Worm (Caenorhabditis elegans): ENCODE results near the gene F42G2.7.

The F42G2.7 gene

DNA sequence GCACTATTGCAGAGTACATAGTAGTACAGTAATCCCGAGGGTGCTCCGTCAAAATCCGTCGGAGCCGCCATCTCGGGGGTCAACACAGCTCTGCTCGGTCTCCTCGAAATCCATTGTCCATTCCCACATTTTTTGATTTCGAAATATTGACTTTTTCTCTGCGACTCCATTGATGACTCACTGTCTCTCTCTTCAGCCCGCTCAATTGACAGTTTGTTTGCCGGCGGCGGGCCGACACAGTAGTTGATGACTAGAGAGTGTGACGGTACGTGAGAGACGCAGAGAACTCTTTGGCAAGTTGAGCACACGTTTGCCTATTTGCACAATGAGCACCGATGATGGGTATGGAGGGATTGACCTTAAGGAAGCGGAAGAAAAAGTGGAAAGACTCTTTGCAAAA is 36.9 kb downstream of the F42G2.7 start:
- no peak for TF ChIP-seq unc-86 (tag; optimal IDR thresholded peaks at IDR 0.05)
- no peak for TF ChIP-seq hlh-6 (tag; optimal IDR thresholded peaks at IDR 0.05)
- TF ChIP-seq dve-1 (tag; optimal IDR thresholded peaks at IDR 0.05): no peak
- no peak for TF ChIP-seq unc-55 (GFP tag; optimal IDR thresholded peaks at IDR 0.05)
- no peak for TF ChIP-seq ceh-24 (tag; optimal IDR thresholded peaks at IDR 0.05)
- TF ChIP-seq pag-3 (tag; optimal IDR thresholded peaks at IDR 0.05; ENCODE audit: borderline replicate concordance): no peak
- no peak for TF ChIP-seq ceh-45 (GFP tag; IDR thresholded peaks at IDR 0.05)
- TF ChIP-seq ceh-9 (tag; optimal IDR thresholded peaks at IDR 0.05): no peak
- TF ChIP-seq nhr-232 (tag; optimal IDR thresholded peaks at IDR 0.05): no peak
- TF ChIP-seq ztf-16 (tag; optimal IDR thresholded peaks at IDR 0.05): no peak
- TF ChIP-seq pha-4 (tag; optimal IDR thresholded peaks at IDR 0.05): no peak
- peak; percentile 40 for TF ChIP-seq ets-4 (tag; optimal IDR thresholded peaks at IDR 0.05)
- no peak for TF ChIP-seq zip-5 (tag; optimal IDR thresholded peaks at IDR 0.05)
- no peak for TF ChIP-seq mec-3 (tag; optimal IDR thresholded peaks at IDR 0.05; ENCODE audit: borderline replicate concordance)
- TF ChIP-seq sdc-2 (tag; optimal IDR thresholded peaks at IDR 0.05): no peak
- TF ChIP-seq sox-4 (tag; optimal IDR thresholded peaks at IDR 0.05): no peak
- TF ChIP-seq fkh-6 (tag; optimal IDR thresholded peaks at IDR 0.05): no peak
- no peak for TF ChIP-seq ahr-1 (tag; optimal IDR thresholded peaks at IDR 0.05)
- TF ChIP-seq nfya-1 (tag; optimal IDR thresholded peaks at IDR 0.05): no peak
- peak; percentile 62 for TF ChIP-seq ceh-34 (tag; optimal IDR thresholded peaks at IDR 0.05)
- TF ChIP-seq elt-2 (tag; optimal IDR thresholded peaks at IDR 0.05): no peak
- TF ChIP-seq lim-6 (tag; optimal IDR thresholded peaks at IDR 0.05): no peak
- TF ChIP-seq ceh-2 (tag; optimal IDR thresholded peaks at IDR 0.05): peak; percentile 53
- TF ChIP-seq eyg-1 (tag; optimal IDR thresholded peaks at IDR 0.05): no peak
- TF ChIP-seq pha-2 (tag; optimal IDR thresholded peaks at IDR 0.05): peak; percentile 75
- TF ChIP-seq pqm-1 (tag; optimal IDR thresholded peaks at IDR 0.05): no peak
- TF ChIP-seq odd-2 (tag; optimal IDR thresholded peaks at IDR 0.05): no peak
- TF ChIP-seq ceh-22 (tag; optimal IDR thresholded peaks at IDR 0.05): no peak
- TF ChIP-seq fax-1 (tag; optimal IDR thresholded peaks at IDR 0.05): no peak
- TF ChIP-seq ceh-6 (GFP tag; optimal IDR thresholded peaks at IDR 0.05): no peak
- TF ChIP-seq npax-4 (tag; optimal IDR thresholded peaks at IDR 0.05): no peak
- no peak for TF ChIP-seq madf-2 (tag; optimal IDR thresholded peaks at IDR 0.05)
- TF ChIP-seq unc-3 (GFP tag; conservative IDR thresholded peaks at IDR 0.05): no peak
- TF ChIP-seq unc-3 (tag; optimal IDR thresholded peaks at IDR 0.05): no peak
- TF ChIP-seq ceh-18 (tag; optimal IDR thresholded peaks at IDR 0.05): peak; percentile 45
- TF ChIP-seq dmd-4 (tag; optimal IDR thresholded peaks at IDR 0.05; ENCODE audit: borderline replicate concordance): no peak
- no peak for TF ChIP-seq tbx-7 (tag; optimal IDR thresholded peaks at IDR 0.05)
- TF ChIP-seq hlh-8 (tag; optimal IDR thresholded peaks at IDR 0.05): no peak
- no peak for TF ChIP-seq che-1 (tag; optimal IDR thresholded peaks at IDR 0.05)
- peak; percentile 67 for TF ChIP-seq tbx-2 (tag; optimal IDR thresholded peaks at IDR 0.05)
- no peak for TF ChIP-seq hlh-30 (tag; optimal IDR thresholded peaks at IDR 0.05; ENCODE audit: insufficient read depth)
- TF ChIP-seq ceh-19 (GFP tag; optimal IDR thresholded peaks at IDR 0.05): no peak
- TF ChIP-seq ref-2 (tag; optimal IDR thresholded peaks at IDR 0.05): no peak
- TF ChIP-seq ceh-14 (tag; optimal IDR thresholded peaks at IDR 0.05): no peak
- no peak for TF ChIP-seq unc-42 (tag; optimal IDR thresholded peaks at IDR 0.05)
- TF ChIP-seq hlh-13 (GFP tag; optimal IDR thresholded peaks at IDR 0.05): no peak
- TF ChIP-seq pros-1 (tag; optimal IDR thresholded peaks at IDR 0.05): no peak
- TF ChIP-seq Y22D7AL.16 (tag; optimal IDR thresholded peaks at IDR 0.05): no peak
- TF ChIP-seq pax-1 (tag; optimal IDR thresholded peaks at IDR 0.05): peak; percentile 71
- no peak for TF ChIP-seq K02D7.2 (tag; optimal IDR thresholded peaks at IDR 0.05)

All from whole organism, late embryonic.